Worm (Caenorhabditis elegans): ENCODE results near the gene unc-112.

DNA sequence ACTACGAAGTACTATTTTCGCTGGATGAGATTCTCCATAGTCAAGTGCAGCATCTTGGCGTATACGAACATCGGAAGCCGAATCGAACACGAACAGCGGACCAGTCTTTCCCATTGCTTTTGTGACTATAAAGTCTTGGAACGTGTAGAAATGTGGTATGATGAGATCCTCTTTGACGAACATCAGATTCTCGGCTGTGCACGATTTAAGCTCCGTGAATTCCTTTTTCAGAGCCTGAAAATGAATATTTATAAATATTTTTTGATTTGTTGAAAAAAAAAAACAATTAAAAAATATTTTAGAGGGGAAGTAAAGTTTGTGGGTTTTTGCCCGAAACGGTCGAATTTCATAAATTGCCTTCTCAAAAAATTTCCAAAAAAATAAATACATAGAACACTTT, 12.5 kb downstream of the unc-112 start:
- TF ChIP-seq aly-2 (tag; optimal IDR thresholded peaks at IDR 0.05) (no peak), ztf-11 (tag; optimal IDR thresholded peaks at IDR 0.05) (no peak), ztf-4 (tag; optimal IDR thresholded peaks at IDR 0.05) (no peak), egl-27 (tag; optimal IDR thresholded peaks at IDR 0.05) (no peak), snpc-4 (tag; optimal IDR thresholded peaks at IDR 0.05) (no peak), fos-1 (tag; optimal IDR thresholded peaks at IDR 0.05) (no peak), ceh-16 (tag; optimal IDR thresholded peaks at IDR 0.05) (no peak), unc-39 (tag; optimal IDR thresholded peaks at IDR 0.05) (no peak), nhr-77 (tag; optimal IDR thresholded peaks at IDR 0.05) (no peak), lin-39 (tag; optimal IDR thresholded peaks at IDR 0.05) (no peak)
